Fruit fly (Drosophila melanogaster) whole organism, embryonic: ENCODE measurements around the gene Nnp-1.

Source experiments
- ATbp ChIP-seq: fragments of 200-800 bp; sonication (Bioruptor generic); optimal IDR thresholded peaks from 2 replicates; lab custom pipeline; 2017; ENCODE audit warnings: missing biosample characterization, mild to moderate bottlenecking, missing genetic modification characterization, missing genetic modification reagents
- Abd-B ChIP-seq: fragments of 200-800 bp; sonication (Bioruptor generic); optimal IDR thresholded peaks from 2 replicates; lab custom pipeline; 2018; ENCODE audit warnings: missing biosample characterization, mild to moderate bottlenecking, missing genetic modification characterization, moderate library complexity
- CG10147 ChIP-seq: fragments of 200-800 bp; sonication (Bioruptor generic); optimal IDR thresholded peaks from 2 replicates; lab custom pipeline; 2019; ENCODE audit warnings: missing biosample characterization, mild to moderate bottlenecking, missing genetic modification characterization, moderate library complexity
- CG10366 ChIP-seq: fragments of 200-800 bp; sonication (Bioruptor generic); IDR thresholded peaks from 2 replicates; pipeline ENCODE4 v1.3.6; 2022; ENCODE audit warnings: missing biosample characterization, missing genetic modification characterization
- CG11504 ChIP-seq: fragments of 200-800 bp; sonication (Bioruptor generic); optimal IDR thresholded peaks from 3 replicates; lab custom pipeline; 2019; ENCODE audit warnings: missing biosample characterization, mild to moderate bottlenecking, missing genetic modification characterization, moderate library complexity
- CG12236 ChIP-seq: fragments of 200-800 bp; sonication (Bioruptor generic); optimal IDR thresholded peaks from 2 replicates; lab custom pipeline; 2016; ENCODE audit warnings: missing biosample characterization, missing genetic modification characterization
- CG13424 ChIP-seq: fragments of 200-800 bp; sonication (Bioruptor generic); optimal IDR thresholded peaks from 2 replicates; lab custom pipeline; 2019; ENCODE audit warnings: missing biosample characterization, mild to moderate bottlenecking, missing genetic modification characterization, moderate library complexity
- CG13894 ChIP-seq: fragments of 200-800 bp; sonication (Bioruptor generic); optimal IDR thresholded peaks from 3 replicates; lab custom pipeline; 2018; ENCODE audit warnings: missing biosample characterization, mild to moderate bottlenecking, missing genetic modification characterization, moderate library complexity
- CG15479 ChIP-seq: fragments of 200-800 bp; sonication (Bioruptor generic); optimal IDR thresholded peaks from 3 replicates; lab custom pipeline; 2019; ENCODE audit warnings: missing biosample characterization, mild to moderate bottlenecking, missing genetic modification characterization, moderate library complexity
- CG15696 ChIP-seq: fragments of 200-800 bp; sonication (Bioruptor generic); optimal IDR thresholded peaks from 2 replicates; lab custom pipeline; 2019; ENCODE audit warnings: missing biosample characterization, mild to moderate bottlenecking, missing genetic modification characterization, moderate library complexity
- CG17829 ChIP-seq: fragments of 200-800 bp; optimal IDR thresholded peaks from 2 replicates; lab custom pipeline; 2019; ENCODE audit warnings: missing biosample characterization, mild to moderate bottlenecking, missing genetic modification characterization, moderate library complexity
- CG18764 ChIP-seq: fragments of 200-800 bp; sonication (Bioruptor generic); optimal IDR thresholded peaks from 3 replicates; lab custom pipeline; 2016; ENCODE audit warnings: missing biosample characterization, missing genetic modification characterization
- CG2678 ChIP-seq: fragments of 200-800 bp; sonication (Bioruptor generic); optimal IDR thresholded peaks from 3 replicates; lab custom pipeline; 2019; ENCODE audit warnings: missing biosample characterization, mild to moderate bottlenecking, missing genetic modification characterization, moderate library complexity
- CG3726 ChIP-seq: fragments of 200-800 bp; sonication (Bioruptor generic); IDR thresholded peaks from 3 replicates; pipeline ENCODE4, ENCODE4 v1.3.6; 2022; ENCODE audit warnings: missing biosample characterization, missing genetic modification characterization
- CG3838 ChIP-seq: fragments of 200-800 bp; sonication (Bioruptor generic); optimal IDR thresholded peaks from 3 replicates; lab custom pipeline; 2016; ENCODE audit warnings: missing biosample characterization, missing genetic modification characterization
- CG4707 ChIP-seq: fragments of 200-800 bp; sonication (Bioruptor generic); optimal IDR thresholded peaks from 2 replicates; lab custom pipeline; 2018; ENCODE audit warnings: missing biosample characterization, mild to moderate bottlenecking, missing genetic modification characterization, moderate library complexity
- CG6765 ChIP-seq: fragments of 200-800 bp; sonication (Bioruptor generic); optimal IDR thresholded peaks from 3 replicates; lab custom pipeline; 2017; ENCODE audit warnings: missing biosample characterization, mild to moderate bottlenecking, missing genetic modification characterization
- CG7372 ChIP-seq: fragments of 200-800 bp; sonication (Bioruptor generic); IDR thresholded peaks from 2 replicates; pipeline ENCODE4 v1.3.6; 2022; ENCODE audit warnings: missing biosample characterization, missing genetic modification characterization
- CG8359 ChIP-seq: fragments of 200-800 bp; sonication (Bioruptor generic); optimal IDR thresholded peaks from 2 replicates; lab custom pipeline; 2017; ENCODE audit warnings: missing biosample characterization, mild to moderate bottlenecking, missing genetic modification characterization, borderline replicate concordance
- CG8924 ChIP-seq: fragments of 200-800 bp; optimal IDR thresholded peaks from 3 replicates; lab custom pipeline; 2019; ENCODE audit warnings: missing biosample characterization, mild to moderate bottlenecking, missing genetic modification characterization, moderate library complexity
- CG8944 ChIP-seq: fragments of 200-800 bp; sonication (Bioruptor generic); optimal IDR thresholded peaks from 3 replicates; lab custom pipeline; 2016; ENCODE audit warnings: missing biosample characterization, missing genetic modification characterization
- CG9215 ChIP-seq: fragments of 200-800 bp; sonication (Bioruptor generic); IDR thresholded peaks from 2 replicates; pipeline ENCODE4 v1.3.6; 2022; ENCODE audit warnings: missing biosample characterization, missing genetic modification characterization
- Dip2 ChIP-seq: fragments of 200-800 bp; sonication (Bioruptor generic); IDR thresholded peaks from 2 replicates; pipeline ENCODE4 v1.3.6; 2022; ENCODE audit warnings: missing biosample characterization, missing genetic modification characterization
- ERR ChIP-seq: fragments of 200-800 bp; sonication (Bioruptor generic); optimal IDR thresholded peaks from 2 replicates; lab custom pipeline; 2016; ENCODE audit warnings: missing biosample characterization, missing genetic modification characterization
- GATAe ChIP-seq: fragments of 200-800 bp; sonication (Bioruptor generic); conservative IDR thresholded peaks from 2 replicates; pipeline ENCODE4 v1.3.6; 2022; ENCODE audit warnings: missing biosample characterization, missing genetic modification characterization
- Hmr ChIP-seq: fragments of 200-800 bp; sonication (Bioruptor generic); optimal IDR thresholded peaks from 3 replicates; lab custom pipeline; 2017; ENCODE audit warnings: mild to moderate bottlenecking, missing biosample characterization, missing genetic modification reagents, missing genetic modification characterization
- Meics ChIP-seq: fragments of 200-800 bp; sonication (Bioruptor generic); optimal IDR thresholded peaks from 2 replicates; lab custom pipeline; 2017; ENCODE audit warnings: missing biosample characterization, mild to moderate bottlenecking, missing genetic modification characterization
- Mrtf ChIP-seq: fragments of 200-800 bp; sonication (Bioruptor generic); IDR thresholded peaks from 3 replicates; pipeline ENCODE4 v1.3.6; 2022; ENCODE audit warnings: missing biosample characterization, missing genetic modification characterization
- Nf-YA ChIP-seq: fragments of 200-800 bp; sonication (Bioruptor generic); IDR thresholded peaks from 2 replicates; pipeline ENCODE4 v1.3.6; 2022; ENCODE audit warnings: missing biosample characterization, missing genetic modification characterization
- Opbp ChIP-seq: fragments of 200-800 bp; sonication (Bioruptor generic); IDR thresholded peaks from 3 replicates; pipeline ENCODE4 v1.3.6; 2022; ENCODE audit warnings: missing biosample characterization, missing genetic modification characterization; ENCODE audit not compliant: partially characterized antibody
- Six4 ChIP-seq: fragments of 200-800 bp; sonication (Bioruptor generic); optimal IDR thresholded peaks from 2 replicates; lab custom pipeline; 2016; ENCODE audit warnings: missing biosample characterization, missing genetic modification characterization
- bigmax ChIP-seq: fragments of 200-800 bp; sonication (Bioruptor generic); optimal IDR thresholded peaks from 2 replicates; lab custom pipeline; 2018; ENCODE audit warnings: missing biosample characterization, mild to moderate bottlenecking, missing genetic modification characterization
- cad ChIP-seq: fragments of >200 bp; optimal IDR thresholded peaks from 2 replicates; lab custom pipeline; 2017; ENCODE audit warnings: missing biosample characterization, missing genetic modification characterization
- chm ChIP-seq: fragments of 200-800 bp; sonication (Bioruptor generic); IDR thresholded peaks from 2 replicates; pipeline ENCODE4 v1.3.6; 2022; ENCODE audit warnings: missing biosample characterization, missing genetic modification characterization
- corto ChIP-seq: fragments of 200-800 bp; sonication (Bioruptor generic); optimal IDR thresholded peaks from 2 replicates; lab custom pipeline; 2016; ENCODE audit warnings: missing biosample characterization, mild to moderate bottlenecking, missing genetic modification characterization, moderate library complexity
- croc ChIP-seq: fragments of 200-800 bp; sonication (Bioruptor generic); conservative IDR thresholded peaks from 3 replicates; pipeline ENCODE4 v1.3.6; 2022; ENCODE audit warnings: missing biosample characterization, missing genetic modification characterization
- disco-r ChIP-seq: fragments of 200-800 bp; sonication (Bioruptor generic); optimal IDR thresholded peaks from 2 replicates; lab custom pipeline; 2016; ENCODE audit warnings: missing biosample characterization, missing genetic modification characterization
- dm ChIP-seq: fragments of 200-800 bp; sonication (Bioruptor generic); optimal IDR thresholded peaks from 3 replicates; lab custom pipeline; 2016; ENCODE audit warnings: missing biosample characterization, missing genetic modification characterization
- exex ChIP-seq: fragments of 200-800 bp; sonication (Bioruptor generic); optimal IDR thresholded peaks from 4 replicates; lab custom pipeline; 2018; ENCODE audit warnings: missing biosample characterization, mild to moderate bottlenecking, missing genetic modification characterization, moderate library complexity
- gce ChIP-seq: fragments of 200-800 bp; sonication (Bioruptor generic); IDR thresholded peaks from 3 replicates; pipeline ENCODE4 v1.3.6; 2022; ENCODE audit warnings: missing biosample characterization, missing genetic modification characterization
- gcm ChIP-seq: fragments of 200-800 bp; sonication (Bioruptor generic); optimal IDR thresholded peaks from 2 replicates; lab custom pipeline; 2019; ENCODE audit warnings: missing biosample characterization, mild to moderate bottlenecking, missing genetic modification characterization, moderate library complexity
- inv ChIP-seq: fragments of 200-800 bp; sonication (Bioruptor generic); IDR thresholded peaks from 2 replicates; pipeline ENCODE4 v1.3.6; 2022; ENCODE audit warnings: missing biosample characterization, missing genetic modification characterization; ENCODE audit not compliant: partially characterized antibody
- jing ChIP-seq: fragments of 200-800 bp; sonication (Bioruptor generic); optimal IDR thresholded peaks from 2 replicates; lab custom pipeline; 2018; ENCODE audit warnings: missing biosample characterization, mild to moderate bottlenecking, missing genetic modification characterization
- jumu ChIP-seq: fragments of 200-800 bp; sonication (Bioruptor generic); optimal IDR thresholded peaks from 3 replicates; lab custom pipeline; 2016; ENCODE audit warnings: missing biosample characterization, missing genetic modification characterization
- mirr ChIP-seq: fragments of 200-800 bp; sonication (Bioruptor generic); optimal IDR thresholded peaks from 3 replicates; lab custom pipeline; 2018; ENCODE audit warnings: missing biosample characterization, mild to moderate bottlenecking, missing genetic modification characterization
- row ChIP-seq: fragments of 200-800 bp; sonication (Bioruptor generic); IDR thresholded peaks from 3 replicates; pipeline ENCODE4 v1.3.6; 2022; ENCODE audit warnings: missing biosample characterization, missing genetic modification characterization
- sc ChIP-seq, 3 experiments: fragments of >200 bp in 2 of 3; fragments of 200-800 bp in 1 of 3; sonication (Bioruptor generic) in 1 of 3; optimal IDR thresholded peaks; 2 replicates in 2 of 3; 3 replicates in 1 of 3; lab custom pipeline; 2017; ENCODE audit warnings: mild to moderate bottlenecking in 1 of 3, missing biosample characterization in 1 of 3, missing genetic modification characterization in 1 of 3, missing genetic modification reagents in 1 of 3
- sens ChIP-seq: fragments of 200-800 bp; sonication (Bioruptor generic); peaks from one replicate; lab custom pipeline; 2016; ENCODE audit warnings: missing biosample characterization, missing genetic modification characterization
- tap ChIP-seq: fragments of 200-800 bp; optimal IDR thresholded peaks from 3 replicates; lab custom pipeline; 2019; ENCODE audit warnings: missing biosample characterization, mild to moderate bottlenecking, missing genetic modification characterization, moderate library complexity
- unpg ChIP-seq: fragments of 200-800 bp; sonication (Bioruptor generic); optimal IDR thresholded peaks from 3 replicates; lab custom pipeline; 2018; ENCODE audit warnings: missing biosample characterization, mild to moderate bottlenecking, missing genetic modification characterization, moderate library complexity

Gene Nnp-1

DNA sequence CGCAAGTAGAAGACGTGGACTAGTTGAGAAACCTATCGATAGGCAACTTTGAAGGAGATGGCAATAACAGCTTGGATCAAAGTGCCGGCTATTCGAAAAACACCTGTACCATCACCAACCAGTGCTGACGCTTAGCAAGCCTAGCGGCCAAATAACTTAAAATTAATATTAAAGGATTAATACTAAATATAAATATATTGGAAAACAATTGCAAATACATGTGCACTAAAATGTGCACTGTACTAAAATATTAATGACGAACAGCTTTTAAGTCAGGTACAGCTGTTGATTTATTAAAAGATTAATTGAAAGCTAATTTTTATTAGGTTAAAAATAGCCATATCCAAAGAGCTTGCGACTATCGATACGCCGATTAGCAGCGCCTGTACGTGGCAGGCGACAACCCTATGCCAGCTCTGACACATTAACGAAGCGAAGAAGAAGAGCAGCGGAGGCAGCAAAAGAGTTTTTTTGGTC lies 12.5 kb upstream of the Nnp-1 start, which contains the start of the genes CG9302 and beta'COP (continued):
- peak; percentile 79 for TF ChIP-seq CG15696 (tag; lab: Kevin White, UChicago)
- no peak for TF ChIP-seq CG13894
- TF ChIP-seq Nf-YA, result no peak
- TF ChIP-seq Mrtf (GFP tag; lab: Robert Waterston, UW), result no peak
- no peak for TF ChIP-seq CG12236
- TF ChIP-seq chm (GFP tag; lab: Robert Waterston, UW), result no peak
- TF ChIP-seq jing (GFP tag; lab: Kevin White, UChicago), result no peak
- peak; percentile 86 for TF ChIP-seq sens
- TF ChIP-seq Hmr (GFP tag; lab: Kevin White, UChicago), result no peak
- TF ChIP-seq Abd-B (GFP tag; lab: Kevin White, UChicago), result peak; percentile 91
- peak; percentile 56 for TF ChIP-seq croc (GFP tag; lab: Robert Waterston, UW)
- TF ChIP-seq Meics, result peak; percentile 71
- no peak for TF ChIP-seq gcm (GFP tag; lab: Kevin White, UChicago)
- TF ChIP-seq Dip2, result no peak
- no peak for TF ChIP-seq tap (tag; lab: Kevin White, UChicago)
- no peak for TF ChIP-seq disco-r
- TF ChIP-seq exex (tag; lab: Kevin White, UChicago), result peak; percentile 51
- peak; percentile 78 for TF ChIP-seq CG10147 (GFP tag; lab: Kevin White, UChicago)
- TF ChIP-seq CG17829 (tag; lab: Kevin White, UChicago), result peak; percentile 82
- no peak for TF ChIP-seq CG3838 (GFP tag; lab: Kevin White, UChicago)
- peak; percentile 72 for TF ChIP-seq CG8924
- TF ChIP-seq CG15479 (GFP tag; lab: Kevin White, UChicago), result no peak
- TF ChIP-seq CG13424 (tag; lab: Kevin White, UChicago), result peak; percentile 78
- TF ChIP-seq mirr (GFP tag; lab: Kevin White, UChicago), result no peak
- TF ChIP-seq CG8359, result no peak
- no peak for TF ChIP-seq corto (GFP tag; lab: Kevin White, UChicago)
- no peak for TF ChIP-seq gce (GFP tag; lab: Robert Waterston, UW)
- no peak for TF ChIP-seq CG3726 (GFP tag; lab: Robert Waterston, UW)
- TF ChIP-seq ATbp (GFP tag; lab: Kevin White, UChicago), result no peak
- peak; percentile 68 for TF ChIP-seq inv
- no peak for TF ChIP-seq GATAe (GFP tag; lab: Robert Waterston, UW)
- no peak; the same call in 1 of the 2 replicates for TF ChIP-seq CG7372 (GFP tag; lab: Robert Waterston, UW)
- no peak for TF ChIP-seq cad (GFP tag; lab: Kevin White, UChicago)
- TF ChIP-seq CG11504 (tag; lab: Kevin White, UChicago), result no peak
- peak; percentile 43 for TF ChIP-seq CG8944
- TF ChIP-seq row (GFP tag; lab: Robert Waterston, UW), result peak; percentile 95
- TF ChIP-seq ERR (GFP tag; lab: Kevin White, UChicago), result no peak
- TF ChIP-seq Six4 (GFP tag; lab: Kevin White, UChicago), result peak; percentile 23
- TF ChIP-seq Opbp (GFP tag; lab: Robert Waterston, UW), result peak; percentile 68
- no peak for TF ChIP-seq jumu (GFP tag; lab: Kevin White, UChicago)
- peak; percentile 31 for TF ChIP-seq bigmax
- TF ChIP-seq CG4707 (GFP tag; lab: Kevin White, UChicago), result no peak
- TF ChIP-seq dm (GFP tag; lab: Kevin White, UChicago), result peak; percentile 37
- peak; percentile 74 for TF ChIP-seq CG9215 (GFP tag; lab: Robert Waterston, UW)
- no peak for TF ChIP-seq CG2678
- TF ChIP-seq CG6765 (GFP tag; lab: Kevin White, UChicago), result no peak
- peak; percentile 58 for TF ChIP-seq unpg (GFP tag; lab: Kevin White, UChicago)
- peak; percentile 41; the same call in 1 of the 2 replicates for TF ChIP-seq CG10366 (GFP tag; lab: Robert Waterston, UW)
- no peak for TF ChIP-seq sc (optimal IDR thresholded peaks at IDR 0.05; lab: Kevin White, UChicago)
- TF ChIP-seq sc (GFP tag; optimal IDR thresholded peaks at IDR 0.05; lab: Kevin White, UChicago), result peak; percentile 39
- peak; percentile 39 for TF ChIP-seq CG18764
